Worm (Caenorhabditis elegans) whole organism, L4/young adult: ENCODE data around the gene W06G6.17.

Experiments
- W03F9.2 ChIP-seq: fragments of 150-350 bp; optimal IDR thresholded peaks from 2 replicates; lab custom pipeline; 2014; ENCODE audit warnings: missing biosample characterization, missing genetic modification characterization
- dao-5 ChIP-seq: sonication (generic microtip); optimal IDR thresholded peaks from 2 replicates; lab custom pipeline; 2016; ENCODE audit warnings: missing genotype, missing genetic modification characterization, moderate library complexity, missing compliant biosample characterization
- him-1 ChIP-seq: sonication (generic microtip); optimal IDR thresholded peaks from 2 replicates; lab custom pipeline; 2016; ENCODE audit warnings: missing genotype, missing genetic modification reagents, missing genetic modification characterization, missing compliant biosample characterization

ce11 chrV:16679981-16680380 is 34.9 kb upstream of the W06G6.17 start, which contains the start of gene srw-44:
- TF ChIP-seq dao-5 (tag; lab: Kevin White, UChicago) = no peak
- no peak for TF ChIP-seq him-1 (tag; lab: Kevin White, UChicago)
- TF ChIP-seq W03F9.2 (tag; lab: Kevin White, UChicago) = no peak
